Fruit fly (Drosophila melanogaster): ENCODE results near the gene CG3108.

CG3108 gene

DNA sequence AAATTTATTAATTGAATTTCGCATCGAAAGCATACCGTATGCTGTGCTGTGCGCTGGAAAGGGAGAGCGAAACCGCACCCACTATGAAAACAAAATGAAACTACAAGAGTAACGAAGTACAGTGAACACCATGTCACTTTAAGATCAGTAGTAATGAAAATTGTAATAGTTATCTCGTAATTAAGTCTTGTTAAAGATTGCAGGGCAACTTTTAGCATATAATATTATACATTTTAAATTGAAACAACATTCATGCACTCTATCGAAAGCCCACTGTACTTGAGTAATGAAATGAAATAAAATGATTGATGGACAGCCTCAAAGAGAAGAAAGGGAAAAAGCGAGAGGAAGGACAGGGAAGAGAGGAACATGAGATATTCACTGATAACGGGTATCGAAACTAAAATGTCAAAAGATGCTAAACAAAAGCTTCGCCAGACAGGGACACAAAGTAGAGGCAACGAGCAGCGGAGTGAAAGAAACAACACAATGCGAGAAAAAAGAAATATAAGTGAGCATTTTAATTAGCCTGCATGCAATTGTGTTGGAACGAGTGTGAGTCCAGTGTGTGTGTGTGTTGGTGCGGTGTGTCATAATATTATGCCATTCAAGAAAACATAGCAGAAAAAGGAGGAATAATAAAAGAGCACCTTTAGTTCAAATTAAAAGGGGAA is 46.0 kb downstream of the CG3108 start (continued):
- TF ChIP-seq CG13287 (GFP tag; IDR thresholded peaks at IDR 0.05; ENCODE audit: partially characterized antibody) (no peak), disco-r (GFP tag; optimal IDR thresholded peaks at IDR 0.05) (no peak), unc-4 (GFP tag; IDR thresholded peaks at IDR 0.05; ENCODE audit: partially characterized antibody) (no peak), NC2β (GFP tag; optimal IDR thresholded peaks at IDR 0.05) (peak; percentile 62), Doc3 (GFP tag; IDR thresholded peaks at IDR 0.05; ENCODE audit: partially characterized antibody) (no peak), cas (GFP tag; IDR thresholded peaks at IDR 0.05) (0 out of 2 replicates have a peak, but pooled peaks have one; percentile 19), CG8388 (GFP tag; optimal IDR thresholded peaks at IDR 0.05) (peak; percentile 72), CG18599 (GFP tag; optimal IDR thresholded peaks at IDR 0.05) (peak; percentile 73), CG1603 (tag; optimal IDR thresholded peaks at IDR 0.05) (peak; percentile 86), tx (GFP tag; optimal IDR thresholded peaks at IDR 0.05) (peak; percentile 7), Mes4 (GFP tag; optimal IDR thresholded peaks at IDR 0.05) (peak; percentile 8), CG9609 (GFP tag; optimal IDR thresholded peaks at IDR 0.05) (peak; percentile 32), ro (GFP tag; IDR thresholded peaks at IDR 0.05) (0 out of 2 replicates have a peak, but pooled peaks have one; percentile 13), bsh (GFP tag; optimal IDR thresholded peaks at IDR 0.05) (peak; percentile 64 to 85), CG7357 (GFP tag; IDR thresholded peaks at IDR 0.05) (peak; percentile 61; the same call in 1 of the 3 replicates), corto (GFP tag; optimal IDR thresholded peaks at IDR 0.05) (peak; percentile 51), Meics (GFP tag; optimal IDR thresholded peaks at IDR 0.05) (peak; percentile 56), psq (GFP tag; optimal IDR thresholded peaks at IDR 0.05) (peak; percentile 31), CG1529 (GFP tag; optimal IDR thresholded peaks at IDR 0.05) (peak; percentile 45), gsb-n (tag; optimal IDR thresholded peaks at IDR 0.05) (peak; percentile 74), lola (GFP tag; optimal IDR thresholded peaks at IDR 0.05) (peak in 1 of 3 experiments; percentile 63), CG12769 (tag; optimal IDR thresholded peaks at IDR 0.05) (peak; percentile 86), CG7372 (GFP tag; IDR thresholded peaks at IDR 0.05) (peak; percentile 71), CG17829 (tag; optimal IDR thresholded peaks at IDR 0.05) (peak; percentile 76), crol (GFP tag; IDR thresholded peaks at IDR 0.05) (peak; percentile 29; the same call in 1 of the 2 replicates), sim (GFP tag; IDR thresholded peaks at IDR 0.05) (no peak), CG11723 (GFP tag; optimal IDR thresholded peaks at IDR 0.05) (peak; percentile 67), schlank (tag; optimal IDR thresholded peaks at IDR 0.05) (peak; percentile 61), CG15696 (tag; optimal IDR thresholded peaks at IDR 0.05) (peak; percentile 9), en (GFP tag; optimal IDR thresholded peaks at IDR 0.05) (peak; percentile 16), CG4730 (GFP tag; IDR thresholded peaks at IDR 0.05) (peak; percentile 66), sisA (GFP tag; IDR thresholded peaks at IDR 0.05) (peak; percentile 75), ken (GFP tag; IDR thresholded peaks at IDR 0.05) (peak; percentile 76; the same call in 2 of the 3 replicates), ap (GFP tag; IDR thresholded peaks at IDR 0.05) (peak; percentile 70), chif (GFP tag; optimal IDR thresholded peaks at IDR 0.05) (peak; percentile 66 to 79), Hmx (GFP tag; optimal IDR thresholded peaks at IDR 0.05) (peak; percentile 55), hth (optimal IDR thresholded peaks at IDR 0.05) (no peak), MESR4 (GFP tag; optimal IDR thresholded peaks at IDR 0.05) (no peak), CG17186 (GFP tag; optimal IDR thresholded peaks at IDR 0.05) (no peak), dan (GFP tag; IDR thresholded peaks at IDR 0.05) (0 out of 2 replicates have a peak, but pooled peaks have one; percentile 30), CG10654 (GFP tag; optimal IDR thresholded peaks at IDR 0.05) (peak; percentile 48), CG15011 (GFP tag; optimal IDR thresholded peaks at IDR 0.05) (peak; percentile 43), CG9876 (GFP tag; optimal IDR thresholded peaks at IDR 0.05) (no peak), crp (GFP tag; optimal IDR thresholded peaks at IDR 0.05) (no peak)

Measured in whole organism, embryonic.